Fruit fly (Drosophila melanogaster): ENCODE data around the gene Wdr81.

Wdr81 gene

DNA sequence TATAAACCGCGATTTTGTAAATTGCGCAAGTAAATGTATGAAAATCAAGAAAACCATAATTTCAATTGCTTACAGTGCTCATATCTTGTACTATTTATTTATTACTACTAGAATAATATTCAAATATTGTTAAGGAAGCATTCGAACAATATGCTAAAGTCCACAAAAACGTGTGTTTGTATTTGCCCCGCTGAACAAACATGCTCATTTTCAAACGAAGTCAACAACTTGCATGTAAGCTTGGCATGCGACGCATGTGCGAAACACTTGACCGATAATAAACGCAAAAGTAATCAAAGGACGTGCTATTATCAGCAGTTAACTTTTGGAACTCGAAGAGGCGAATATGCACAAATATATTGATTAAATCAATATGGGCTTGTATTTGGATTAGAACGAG, 433 bp upstream of the Wdr81 start (continued):
- no peak for TF ChIP-seq chn (GFP tag; optimal IDR thresholded peaks at IDR 0.05)
- TF ChIP-seq CG12659 (GFP tag; optimal IDR thresholded peaks at IDR 0.05) = peak; percentile 83
- TF ChIP-seq Ravus (GFP tag; IDR thresholded peaks at IDR 0.05) = no peak
- TF ChIP-seq CG6813 (GFP tag; optimal IDR thresholded peaks at IDR 0.05) = peak; percentile 90
- peak; percentile 63 for TF ChIP-seq CG15269 (tag; optimal IDR thresholded peaks at IDR 0.05)
- no peak for TF ChIP-seq tll (GFP tag; optimal IDR thresholded peaks at IDR 0.05)
- TF ChIP-seq CG12942 (GFP tag; optimal IDR thresholded peaks at IDR 0.05) = peak; percentile 62
- TF ChIP-seq CG5953 (GFP tag; IDR thresholded peaks at IDR 0.05) = no peak
- TF ChIP-seq nmo (GFP tag; optimal IDR thresholded peaks at IDR 0.05) = no peak
- peak; percentile 27 for TF ChIP-seq mirr (GFP tag; optimal IDR thresholded peaks at IDR 0.05)
- no peak for TF ChIP-seq Poxn (GFP tag; IDR thresholded peaks at IDR 0.05)
- peak; percentile 42 for TF ChIP-seq CG8388 (GFP tag; optimal IDR thresholded peaks at IDR 0.05)
- TF ChIP-seq D (optimal IDR thresholded peaks at IDR 0.05) = no peak
- no peak for TF ChIP-seq D (GFP tag; optimal IDR thresholded peaks at IDR 0.05)
- no peak for TF ChIP-seq kah (GFP tag; optimal IDR thresholded peaks at IDR 0.05)
- no peak for TF ChIP-seq CG16815 (GFP tag; optimal IDR thresholded peaks at IDR 0.05)
- TF ChIP-seq emc (GFP tag; optimal IDR thresholded peaks at IDR 0.05) = no peak
- TF ChIP-seq sqz (GFP tag; optimal IDR thresholded peaks at IDR 0.05) = no peak
- no peak for TF ChIP-seq Optix (GFP tag; IDR thresholded peaks at IDR 0.05)
- peak; percentile 34 for TF ChIP-seq Six4 (GFP tag; optimal IDR thresholded peaks at IDR 0.05)
- TF ChIP-seq run (tag; optimal IDR thresholded peaks at IDR 0.05) = no peak
- TF ChIP-seq CG15479 (GFP tag; optimal IDR thresholded peaks at IDR 0.05) = no peak
- TF ChIP-seq CG7839 (tag; optimal IDR thresholded peaks at IDR 0.05) = peak; percentile 29
- peak; percentile 9 for TF ChIP-seq salm (tag; optimal IDR thresholded peaks at IDR 0.05)
- no peak for TF ChIP-seq MBD-R2 (GFP tag; IDR thresholded peaks at IDR 0.05)
- TF ChIP-seq ro (GFP tag; IDR thresholded peaks at IDR 0.05) = no peak
- peak; percentile 93 for TF ChIP-seq ATbp (GFP tag; optimal IDR thresholded peaks at IDR 0.05)
- peak; percentile 28 for TF ChIP-seq CG17385 (GFP tag; optimal IDR thresholded peaks at IDR 0.05)
- TF ChIP-seq CG10959 (GFP tag; IDR thresholded peaks at IDR 0.05) = no peak
- TF ChIP-seq Mad (GFP tag; optimal IDR thresholded peaks at IDR 0.05) = peak; percentile 40
- TF ChIP-seq crol (GFP tag; IDR thresholded peaks at IDR 0.05) = no peak
- peak; percentile 65 for TF ChIP-seq CG13296 (GFP tag; optimal IDR thresholded peaks at IDR 0.05)
- peak; percentile 2 for TF ChIP-seq Jarid2 (GFP tag; optimal IDR thresholded peaks at IDR 0.05)
- no peak for TF ChIP-seq eve (GFP tag; optimal IDR thresholded peaks at IDR 0.05)
- TF ChIP-seq h (optimal IDR thresholded peaks at IDR 0.05) = no peak
- no peak for TF ChIP-seq Atf3 (GFP tag; optimal IDR thresholded peaks at IDR 0.05)
- no peak for TF ChIP-seq Stat92E (GFP tag; optimal IDR thresholded peaks at IDR 0.05)
- peak; percentile 81 for TF ChIP-seq Vsx1 (GFP tag; optimal IDR thresholded peaks at IDR 0.05)
- peak; percentile 15 for TF ChIP-seq CG17802 (tag; optimal IDR thresholded peaks at IDR 0.05)
- TF ChIP-seq pho (GFP tag; optimal IDR thresholded peaks at IDR 0.05) = peak; percentile 18
- no peak for TF ChIP-seq sna (GFP tag; IDR thresholded peaks at IDR 0.05; ENCODE audit: partially characterized antibody)
- no peak for TF ChIP-seq peb (GFP tag; IDR thresholded peaks at IDR 0.05)
- TF ChIP-seq ci (GFP tag; IDR thresholded peaks at IDR 0.05) = peak; percentile 69; the same call in 1 of the 3 replicates
- peak; percentile 19 for TF ChIP-seq fd102C (GFP tag; optimal IDR thresholded peaks at IDR 0.05)
- no peak for TF ChIP-seq CG6272 (GFP tag; IDR thresholded peaks at IDR 0.05)
- TF ChIP-seq CG13894 (tag; optimal IDR thresholded peaks at IDR 0.05) = no peak
- peak; percentile 84 for TF ChIP-seq CG15601 (tag; optimal IDR thresholded peaks at IDR 0.05)
- TF ChIP-seq CG43689 (GFP tag; IDR thresholded peaks at IDR 0.05) = no peak
- peak; percentile 29 for TF ChIP-seq CG9817 (tag; optimal IDR thresholded peaks at IDR 0.05)
- no peak for TF ChIP-seq rib (GFP tag; IDR thresholded peaks at IDR 0.05)
- TF ChIP-seq HmgD (GFP tag; optimal IDR thresholded peaks at IDR 0.05) = no peak
